Fruit fly (Drosophila melanogaster) whole organism: Measurements from ENCODE around the gene CG11444.

Source experiments
- CG8478 ChIP-seq: fragments of >200 bp; optimal IDR thresholded peaks from 2 replicates; lab custom pipeline; 2018; ENCODE audit warnings: inconsistent platforms
- EcR ChIP-seq, 2 experiments: fragments of >200 bp; optimal IDR thresholded peaks; 2 replicates each; lab custom pipeline; 2017; ENCODE audit warnings: missing biosample characterization in 2 of 2, missing genetic modification characterization in 2 of 2, missing genetic modification reagents in 2 of 2

DNA sequence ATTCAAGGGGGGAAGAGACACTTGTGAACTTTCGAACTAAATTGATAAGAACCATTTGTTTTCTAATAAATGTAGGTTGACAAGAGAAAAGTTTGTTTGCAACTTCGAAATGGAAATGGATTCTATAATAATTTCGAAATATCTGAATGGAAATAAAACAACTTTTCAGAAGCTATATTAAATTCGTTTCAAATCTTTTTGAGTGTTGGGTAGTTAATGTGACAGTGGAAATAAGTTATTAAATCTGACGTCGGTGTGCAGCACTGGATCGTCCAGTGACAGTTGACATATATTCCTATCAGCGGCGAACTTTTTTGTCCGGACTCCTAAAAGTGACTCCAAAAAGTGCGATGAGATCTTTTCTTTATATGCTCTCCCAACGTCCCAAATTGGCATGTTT is 11.8 kb downstream of the CG11444 start, which contains the start of gene CG3568:
- TF ChIP-seq CG8478 (lab: Kevin White, UChicago) (no peak), EcR (GFP tag; optimal IDR thresholded peaks at IDR 0.05; lab: Kevin White, UChicago) (no peak)
